Worm (Caenorhabditis elegans) whole organism, L4 larva: ENCODE measurements around the gene C04F5.2.

Source experiments
- D1046.2 ChIP-seq: fragments of 200-800 bp; sonication (Bioruptor generic); IDR thresholded peaks from 2 replicates; pipeline ENCODE4 v1.3.6; 2022; ENCODE audit warnings: missing genetic modification characterization, missing compliant biosample characterization
- F26F4.8 ChIP-seq: fragments of 200-800 bp; sonication (Bioruptor generic); conservative IDR thresholded peaks from 2 replicates; pipeline ENCODE4 v1.3.6; 2022; ENCODE audit warnings: missing genetic modification characterization, missing compliant biosample characterization
- F49E8.2 ChIP-seq: sonication (generic microtip); optimal IDR thresholded peaks from 2 replicates; lab custom pipeline; 2016; ENCODE audit warnings: missing compliant biosample characterization, mild to moderate bottlenecking, missing genetic modification characterization, borderline replicate concordance
- R02D3.7 ChIP-seq: fragments of 150-350 bp; sonication (generic microtip); optimal IDR thresholded peaks from 3 replicates; lab custom pipeline; 2014; ENCODE audit warnings: missing biosample characterization, missing genetic modification characterization
- T20F7.1 ChIP-seq: fragments of 200-800 bp; sonication (Bioruptor generic); optimal IDR thresholded peaks from 2 replicates; lab custom pipeline; 2018; ENCODE audit warnings: mild to moderate bottlenecking, missing genetic modification characterization, missing compliant biosample characterization
- T26A8.4 ChIP-seq: fragments of 200-800 bp; sonication (Bioruptor generic); IDR thresholded peaks from 2 replicates; pipeline ENCODE4 v1.3.6; 2022; ENCODE audit warnings: missing genetic modification characterization, missing compliant biosample characterization
- Y5F2A.4 ChIP-seq: fragments of 200-800 bp; sonication (Bioruptor generic); optimal IDR thresholded peaks from 2 replicates; lab custom pipeline; 2018; ENCODE audit warnings: mild to moderate bottlenecking, missing genetic modification characterization, missing compliant biosample characterization
- ZK337.2 ChIP-seq: fragments of 200-800 bp; sonication (Bioruptor generic); IDR thresholded peaks from 2 replicates; pipeline ENCODE4 v1.3.6; 2022; ENCODE audit warnings: missing genetic modification reagents, missing genetic modification characterization, missing compliant biosample characterization
- ZK546.5 ChIP-seq, 2 experiments: sonication (generic microtip); optimal IDR thresholded peaks; 2 replicates each; lab custom pipeline; 2017; ENCODE audit warnings: missing biosample characterization in 2 of 2, missing genetic modification characterization in 2 of 2
- aly-2 ChIP-seq: sonication (generic microtip); optimal IDR thresholded peaks from 2 replicates; lab custom pipeline; 2018; ENCODE audit warnings: missing biosample characterization, missing genetic modification characterization
- ama-1 ChIP-seq: fragments of 150-350 bp; optimal IDR thresholded peaks from 2 replicates; lab custom pipeline; 2014; ENCODE audit warnings: inconsistent platforms, mixed read lengths
- ceh-62 ChIP-seq: sonication (generic microtip); optimal IDR thresholded peaks from 2 replicates; lab custom pipeline; 2017; ENCODE audit warnings: missing biosample characterization, missing genetic modification characterization
- ces-1 ChIP-seq: fragments of 150-350 bp; sonication (generic microtip); optimal IDR thresholded peaks from 4 replicates; lab custom pipeline; 2014; ENCODE audit warnings: missing biosample characterization, missing genetic modification reagents, missing genetic modification characterization
- daf-8 ChIP-seq: fragments of 200-800 bp; sonication (Bioruptor generic); IDR thresholded peaks from 2 replicates; pipeline ENCODE4 v1.3.6; 2022; ENCODE audit warnings: missing genetic modification characterization, missing compliant biosample characterization
- dmd-9 ChIP-seq: fragments of 200-800 bp; sonication (Bioruptor generic); IDR thresholded peaks from 2 replicates; pipeline ENCODE4 v1.3.6; 2022; ENCODE audit warnings: missing genetic modification reagents, missing genetic modification characterization, missing compliant biosample characterization
- duxl-1 ChIP-seq: sonication (generic microtip); optimal IDR thresholded peaks from 2 replicates; lab custom pipeline; 2016; ENCODE audit warnings: mild to moderate bottlenecking, missing genetic modification characterization, moderate library complexity, missing compliant biosample characterization; ENCODE audit not compliant: poor library complexity
- egl-27 ChIP-seq: sonication (generic microtip); optimal IDR thresholded peaks from 3 replicates; lab custom pipeline; 2017; ENCODE audit warnings: missing biosample characterization, missing genetic modification reagents, missing genetic modification characterization
- gei-8 ChIP-seq: fragments of 200-800 bp; sonication (Bioruptor generic); optimal IDR thresholded peaks from 2 replicates; lab custom pipeline; 2018; ENCODE audit warnings: mild to moderate bottlenecking, missing genetic modification characterization, missing compliant biosample characterization
- hif-1 ChIP-seq, 2 experiments: sonication (generic microtip); optimal IDR thresholded peaks; 2 replicates each; lab custom pipeline; 2016 to 2017; ENCODE audit warnings: missing compliant biosample characterization in 2 of 2, missing genetic modification characterization in 2 of 2, missing genetic modification reagents in 2 of 2, missing genotype in 2 of 2, mild to moderate bottlenecking in 1 of 2
- hlh-11 ChIP-seq: fragments of 200-800 bp; sonication (Bioruptor generic); optimal IDR thresholded peaks from 2 replicates; lab custom pipeline; 2018; ENCODE audit warnings: mild to moderate bottlenecking, missing genetic modification characterization, missing compliant biosample characterization
- hlh-30 ChIP-seq: sonication (generic microtip); optimal IDR thresholded peaks from 2 replicates; lab custom pipeline; 2017; ENCODE audit warnings: antibody characterized with exemption, mild to moderate bottlenecking, missing genetic modification characterization, missing compliant biosample characterization; ENCODE audit not compliant: insufficient read depth
- lin-15B ChIP-seq: fragments of 150-350 bp; sonication (generic microtip); optimal IDR thresholded peaks from 3 replicates; lab custom pipeline; 2014; ENCODE audit warnings: missing biosample characterization, missing genetic modification characterization
- lin-38 ChIP-seq: fragments of 200-800 bp; sonication (Bioruptor generic); IDR thresholded peaks from 2 replicates; pipeline ENCODE4 v1.3.6; 2022; ENCODE audit warnings: missing genetic modification reagents, missing genetic modification characterization, missing compliant biosample characterization
- lir-3 ChIP-seq: sonication (generic microtip); optimal IDR thresholded peaks from 2 replicates; lab custom pipeline; 2016; ENCODE audit warnings: mild to moderate bottlenecking, missing genetic modification characterization, missing compliant biosample characterization
- lsy-2 ChIP-seq, 2 experiments: fragments of 150-350 bp in 1 of 2; sonication (generic microtip) in 1 of 2; optimal IDR thresholded peaks; 2 replicates each; lab custom pipeline; 2014 to 2017; ENCODE audit warnings: missing biosample characterization in 2 of 2, missing genetic modification characterization in 2 of 2
- madf-5 ChIP-seq, 2 experiments: fragments of 200-800 bp; sonication (Bioruptor generic); IDR thresholded peaks; 2 replicates each; pipeline ENCODE4 v1.3.6; 2022; ENCODE audit warnings: missing compliant biosample characterization in 2 of 2, missing genetic modification characterization in 2 of 2
- madf-9 ChIP-seq: fragments of 200-800 bp; sonication (Bioruptor generic); conservative IDR thresholded peaks from 2 replicates; pipeline ENCODE4 v1.3.6; 2022; ENCODE audit warnings: missing genetic modification reagents, missing genetic modification characterization, missing compliant biosample characterization
- mxl-2 ChIP-seq: fragments of 200-800 bp; sonication (Bioruptor generic); conservative IDR thresholded peaks from 2 replicates; pipeline ENCODE4 v1.3.6; 2022; ENCODE audit warnings: missing genetic modification reagents, missing genetic modification characterization, missing compliant biosample characterization
- mxl-3 ChIP-seq: fragments of 200-800 bp; sonication (Bioruptor generic); optimal IDR thresholded peaks from 2 replicates; lab custom pipeline; 2018; ENCODE audit warnings: mild to moderate bottlenecking, missing genetic modification characterization, missing compliant biosample characterization
- nhr-11 ChIP-seq: fragments of 150-350 bp; optimal IDR thresholded peaks from 2 replicates; lab custom pipeline; 2014; ENCODE audit warnings: missing biosample characterization, missing genetic modification characterization
- nhr-25 ChIP-seq: sonication (generic microtip); optimal IDR thresholded peaks from 2 replicates; lab custom pipeline; 2017; ENCODE audit warnings: missing genetic modification characterization, mild to moderate bottlenecking, missing compliant biosample characterization, antibody characterized with exemption, moderate library complexity, borderline replicate concordance; ENCODE audit not compliant: insufficient read depth
- nhr-41 ChIP-seq: fragments of 200-800 bp; sonication (Bioruptor generic); IDR thresholded peaks from 2 replicates; pipeline ENCODE4 v1.3.6; 2022; ENCODE audit warnings: missing genetic modification reagents, missing genetic modification characterization, missing compliant biosample characterization
- nhr-6 ChIP-seq: fragments of 150-350 bp; optimal IDR thresholded peaks from 2 replicates; lab custom pipeline; 2014; ENCODE audit warnings: missing biosample characterization, missing genetic modification characterization
- pqm-1 ChIP-seq: sonication (generic microtip); optimal IDR thresholded peaks from 2 replicates; lab custom pipeline; 2017; ENCODE audit warnings: missing biosample characterization, missing genetic modification characterization
- rbr-2 ChIP-seq: sonication (generic microtip); optimal IDR thresholded peaks from 2 replicates; lab custom pipeline; 2016; ENCODE audit warnings: missing genotype, missing genetic modification characterization, missing compliant biosample characterization
- skn-1 ChIP-seq: fragments of 150-350 bp; optimal IDR thresholded peaks from 2 replicates; lab custom pipeline; 2014; ENCODE audit warnings: missing biosample characterization, missing genetic modification characterization
- snpc-1.2 ChIP-seq: fragments of 200-800 bp; sonication (Bioruptor generic); IDR thresholded peaks from 2 replicates; pipeline ENCODE4 v1.3.6; 2022; ENCODE audit warnings: missing genetic modification reagents, missing genetic modification characterization, missing compliant biosample characterization
- snpc-4 ChIP-seq: fragments of 150-350 bp; optimal IDR thresholded peaks from 2 replicates; lab custom pipeline; 2014; ENCODE audit warnings: missing biosample characterization, missing genetic modification characterization
- spr-3 ChIP-seq: fragments of 200-800 bp; sonication (Bioruptor generic); optimal IDR thresholded peaks from 2 replicates; lab custom pipeline; 2018; ENCODE audit warnings: mild to moderate bottlenecking, missing genetic modification characterization, missing compliant biosample characterization
- tag-97 ChIP-seq: fragments of 200-800 bp; sonication (Bioruptor generic); IDR thresholded peaks from 2 replicates; pipeline ENCODE4 v1.3.6; 2022; ENCODE audit warnings: missing genetic modification characterization, missing compliant biosample characterization
- tra-1 ChIP-seq: fragments of 200-800 bp; sonication (Bioruptor generic); IDR thresholded peaks from 2 replicates; pipeline ENCODE4 v1.3.6; 2022; ENCODE audit warnings: missing genetic modification reagents, missing genetic modification characterization, missing compliant biosample characterization
- unc-130 ChIP-seq: sonication (generic microtip); optimal IDR thresholded peaks from 2 replicates; lab custom pipeline; 2016; ENCODE audit warnings: missing genetic modification reagents, missing genetic modification characterization, missing compliant biosample characterization
- unc-62 ChIP-seq, 3 experiments: fragments of 150-350 bp in 1 of 3; sonication (generic microtip); optimal IDR thresholded peaks in 2 of 3; peaks in 1 of 3; 1 replicate in 1 of 3; 2 replicates in 2 of 3; lab custom pipeline; 2014 to 2017; ENCODE audit warnings: missing biosample characterization in 3 of 3, missing genetic modification characterization in 3 of 3, missing genetic modification reagents in 3 of 3, missing genotype in 1 of 3
- vab-7 ChIP-seq: fragments of 200-800 bp; sonication (Bioruptor generic); IDR thresholded peaks from 2 replicates; pipeline ENCODE4 v1.3.6; 2022; ENCODE audit warnings: missing genetic modification reagents, missing genetic modification characterization, missing compliant biosample characterization
- zag-1 ChIP-seq: fragments of 150-350 bp; optimal IDR thresholded peaks from 2 replicates; lab custom pipeline; 2014; ENCODE audit warnings: missing biosample characterization, missing genetic modification characterization
- zfp-2 ChIP-seq: sonication (generic microtip); optimal IDR thresholded peaks from 2 replicates; lab custom pipeline; 2016; ENCODE audit warnings: mild to moderate bottlenecking, missing genetic modification characterization, missing compliant biosample characterization
- zfp-3 ChIP-seq: fragments of 200-800 bp; sonication (Bioruptor generic); conservative IDR thresholded peaks from 2 replicates; pipeline ENCODE4 v1.3.6; 2022; ENCODE audit warnings: missing genetic modification reagents, missing genetic modification characterization, missing compliant biosample characterization
- ztf-11 ChIP-seq: fragments of 150-350 bp; optimal IDR thresholded peaks from 2 replicates; lab custom pipeline; 2014; ENCODE audit warnings: missing biosample characterization, missing genetic modification characterization

C04F5.2 gene

ce11 chrV:5097035-5097434 lies at the start of gene C04F5.2:
TSS of gene C04F5.2 (minus strand) at chrV:5097135.
- no peak for TF ChIP-seq tag-97
- TF ChIP-seq lin-38 (GFP tag; lab: Robert Waterston, UW): no peak
- TF ChIP-seq pqm-1 (tag; lab: Kevin White, UChicago): no peak
- no peak for TF ChIP-seq ceh-62
- no peak for TF ChIP-seq snpc-1.2
- no peak for TF ChIP-seq T20F7.1
- TF ChIP-seq snpc-4 (tag; lab: Kevin White, UChicago): no peak
- no peak for TF ChIP-seq ztf-11 (tag; lab: Kevin White, UChicago)
- no peak for TF ChIP-seq nhr-25 (tag; lab: Kevin White, UChicago)
- TF ChIP-seq T26A8.4 (GFP tag; lab: Robert Waterston, UW): no peak
- TF ChIP-seq mxl-3: no peak
- TF ChIP-seq R02D3.7: no peak

ce11 chrV:5146394-5146793 lies 49.5 kb upstream of the C04F5.2 start, which contains the start of gene F14F9.6:
TSS of gene F14F9.6 (minus strand) at chrV:5146494.
- TF ChIP-seq D1046.2 (GFP tag; lab: Robert Waterston, UW) (no peak), aly-2 (tag; lab: Kevin White, UChicago) (no peak), F26F4.8 (GFP tag; lab: Robert Waterston, UW) (no peak), T20F7.1 (no peak), hif-1 (tag; optimal IDR thresholded peaks at IDR 0.05; lab: Kevin White, UChicago) (no peak), daf-8 (GFP tag; lab: Robert Waterston, UW) (no peak), ama-1 (lab: Kevin White, UChicago) (no peak), F49E8.2 (no peak), skn-1 (no peak), tra-1 (no peak), Y5F2A.4 (no peak), ces-1 (no peak), nhr-11 (tag; lab: Kevin White, UChicago) (no peak), spr-3 (GFP tag; lab: Kevin White, UChicago) (no peak), lin-38 (GFP tag; lab: Robert Waterston, UW) (no peak), T26A8.4 (GFP tag; lab: Robert Waterston, UW) (no peak)

- TF ChIP-seq zfp-3 (GFP tag; lab: Robert Waterston, UW) (no peak), rbr-2 (tag; lab: Kevin White, UChicago) (no peak), madf-9 (no peak), pqm-1 (tag; lab: Kevin White, UChicago) (no peak), madf-5 (GFP tag; IDR thresholded peaks at IDR 0.05; lab: Robert Waterston, UW) (no peak), mxl-2 (GFP tag; lab: Robert Waterston, UW) (no peak), ZK546.5 (tag; optimal IDR thresholded peaks at IDR 0.05; lab: Kevin White, UChicago) (no peak), ZK337.2 (GFP tag; lab: Robert Waterston, UW) (no peak), hlh-30 (tag; lab: Kevin White, UChicago) (no peak), dmd-9 (GFP tag; lab: Robert Waterston, UW) (no peak)
Observed at ce11 chrV:5144541-5144940, 47.6 kb upstream of the C04F5.2 start, which contains the start of gene F14F9.2. TSS of gene F14F9.2 (plus strand) at chrV:5144841.

- TF ChIP-seq lin-15B (no peak), unc-62 (GFP tag; optimal IDR thresholded peaks at IDR 0.05 in 1 of 2; lab: Kevin White, UChicago) (no peak), unc-62 (tag; optimal IDR thresholded peaks at IDR 0.05; lab: Kevin White, UChicago) (no peak), hlh-11 (no peak), lsy-2 (tag; optimal IDR thresholded peaks at IDR 0.05; lab: Kevin White, UChicago) (no peak), zfp-3 (GFP tag; lab: Robert Waterston, UW) (no peak), duxl-1 (tag; lab: Kevin White, UChicago) (no peak), zag-1 (tag; lab: Kevin White, UChicago) (no peak), vab-7 (no peak), gei-8 (GFP tag; lab: Kevin White, UChicago) (no peak), nhr-6 (no peak), nhr-41 (no peak), unc-130 (no peak), egl-27 (tag; lab: Kevin White, UChicago) (no peak), zfp-2 (tag; lab: Kevin White, UChicago) (no peak), mxl-2 (GFP tag; lab: Robert Waterston, UW) (no peak), tag-97 (no peak), lir-3 (tag; lab: Kevin White, UChicago) (no peak)
Observed at ce11 chrV:5143785-5144184, 46.9 kb upstream of the C04F5.2 start, which contains the start of gene srh-129. TSS of gene srh-129 (minus strand) at chrV:5143885.
